Fruit fly (Drosophila melanogaster) whole organism, embryonic: ENCODE data around the gene CG34248.
A peak's percentile ranks its signal among the peaks of the same experiment; 100 is the strongest.

Experiments
- Blimp-1 ChIP-seq: fragments of 200-800 bp; sonication (Bioruptor generic); optimal IDR thresholded peaks from 3 replicates; lab custom pipeline; 2018; ENCODE audit warnings: missing biosample characterization, missing genetic modification characterization, mild to moderate bottlenecking, moderate library complexity, missing genetic modification reagents
- CG2889 ChIP-seq: fragments of 200-800 bp; sonication (Bioruptor generic); IDR thresholded peaks from 3 replicates; pipeline ENCODE4 v1.3.6; 2022; ENCODE audit warnings: missing biosample characterization, missing genetic modification characterization
- Lhr ChIP-seq: fragments of 200-800 bp; sonication (Bioruptor generic); optimal IDR thresholded peaks from 3 replicates; lab custom pipeline; 2017; ENCODE audit warnings: mild to moderate bottlenecking, missing biosample characterization, missing genetic modification reagents, missing genetic modification characterization
- oc ChIP-seq: fragments of 200-800 bp; sonication (Bioruptor generic); optimal IDR thresholded peaks from 2 replicates; lab custom pipeline; 2018; ENCODE audit warnings: missing biosample characterization, mild to moderate bottlenecking, missing genetic modification characterization, moderate library complexity

dm6 chr3L:16283821-16284220, 13.1 kb upstream of the CG34248 start, which contains the start of gene CG13048:
- TF ChIP-seq Lhr (GFP tag; lab: Kevin White, UChicago) (no peak), oc (peak; percentile 31), Blimp-1 (no peak), CG2889 (no peak)
